Worm (Caenorhabditis elegans) whole organism, early embryonic: ENCODE data around the gene pfkb-1.2.

Experiments
- B0310.2 ChIP-seq: sonication (generic microtip); optimal IDR thresholded peaks from 2 replicates; lab custom pipeline; 2016; ENCODE audit warnings: mild to moderate bottlenecking, missing genetic modification characterization, missing compliant biosample characterization
- F13C5.2 ChIP-seq: sonication (generic microtip); optimal IDR thresholded peaks from 2 replicates; lab custom pipeline; 2017; ENCODE audit warnings: mild to moderate bottlenecking, missing genetic modification characterization, inconsistent platforms, missing compliant biosample characterization
- aly-1 ChIP-seq: sonication (generic microtip); optimal IDR thresholded peaks from 2 replicates; lab custom pipeline; 2016; ENCODE audit warnings: missing genetic modification characterization, missing compliant biosample characterization
- ama-1 ChIP-seq: fragments of 150-350 bp; optimal IDR thresholded peaks from 2 replicates; lab custom pipeline; 2014
- ceh-13 ChIP-seq: fragments of 200-800 bp; sonication (Bioruptor generic); optimal IDR thresholded peaks from 2 replicates; lab custom pipeline; 2018; ENCODE audit warnings: mild to moderate bottlenecking, missing genetic modification characterization, missing compliant biosample characterization
- ceh-36 ChIP-seq: sonication (generic microtip); optimal IDR thresholded peaks from 2 replicates; lab custom pipeline; 2016; ENCODE audit warnings: missing genetic modification characterization, inconsistent platforms, missing compliant biosample characterization
- ets-7 ChIP-seq: sonication (generic microtip); optimal IDR thresholded peaks from 2 replicates; lab custom pipeline; 2016; ENCODE audit warnings: missing genotype, missing genetic modification characterization, missing compliant biosample characterization
- flt-1 ChIP-seq: fragments of 200-800 bp; sonication (Bioruptor generic); IDR thresholded peaks from 2 replicates; pipeline ENCODE4 v1.3.6; 2022; ENCODE audit warnings: missing genetic modification characterization, missing compliant biosample characterization
- hmbx-1 ChIP-seq: sonication (generic microtip); optimal IDR thresholded peaks from 2 replicates; lab custom pipeline; 2016; ENCODE audit warnings: mild to moderate bottlenecking, missing genetic modification characterization, missing compliant biosample characterization
- hmg-4 ChIP-seq: fragments of 200-800 bp; sonication (Bioruptor generic); optimal IDR thresholded peaks from 2 replicates; lab custom pipeline; 2018; ENCODE audit warnings: mild to moderate bottlenecking, missing genetic modification characterization, missing compliant biosample characterization
- hnd-1 ChIP-seq: sonication (generic microtip); optimal IDR thresholded peaks from 2 replicates; lab custom pipeline; 2016; ENCODE audit warnings: missing genetic modification characterization, missing compliant biosample characterization
- pes-1 ChIP-seq: fragments of 200-800 bp; sonication (Bioruptor generic); IDR thresholded peaks from 2 replicates; pipeline ENCODE4 v1.3.6; 2022; ENCODE audit warnings: missing genetic modification reagents, missing genetic modification characterization, missing compliant biosample characterization
- scrt-1 ChIP-seq: fragments of 200-800 bp; sonication (Bioruptor generic); IDR thresholded peaks from 2 replicates; pipeline ENCODE4 v1.3.6; 2022; ENCODE audit warnings: missing genetic modification characterization, missing compliant biosample characterization
- sea-1 ChIP-seq: fragments of 200-800 bp; sonication (Bioruptor generic); conservative IDR thresholded peaks from 2 replicates; pipeline ENCODE4 v1.3.6; 2022; ENCODE audit warnings: missing genetic modification characterization, missing compliant biosample characterization
- tbx-11 ChIP-seq: fragments of 200-800 bp; sonication (Bioruptor generic); IDR thresholded peaks from 2 replicates; pipeline ENCODE4 v1.3.6; 2022; ENCODE audit warnings: missing genetic modification characterization, missing compliant biosample characterization
- tbx-37 ChIP-seq: fragments of 200-800 bp; sonication (Bioruptor generic); conservative IDR thresholded peaks from 2 replicates; pipeline ENCODE4 v1.3.6; 2022; ENCODE audit warnings: missing genetic modification reagents, missing genetic modification characterization, missing compliant biosample characterization
- tra-4 ChIP-seq: sonication (generic microtip); optimal IDR thresholded peaks from 2 replicates; lab custom pipeline; 2017; ENCODE audit warnings: missing genetic modification characterization, missing compliant biosample characterization

The pfkb-1.2 gene

ce11 chrIV:5949964-5950363 lies 8.2 kb downstream of the pfkb-1.2 start:
- TF ChIP-seq F13C5.2 (tag; lab: Kevin White, UChicago) (no peak), ceh-13 (GFP tag; lab: Kevin White, UChicago) (no peak), sea-1 (GFP tag; lab: Robert Waterston, UW) (no peak), tra-4 (tag; lab: Kevin White, UChicago) (no peak), ets-7 (tag; lab: Kevin White, UChicago) (no peak), hmg-4 (GFP tag; lab: Kevin White, UChicago) (no peak), scrt-1 (GFP tag; lab: Robert Waterston, UW) (no peak)

DNA sequence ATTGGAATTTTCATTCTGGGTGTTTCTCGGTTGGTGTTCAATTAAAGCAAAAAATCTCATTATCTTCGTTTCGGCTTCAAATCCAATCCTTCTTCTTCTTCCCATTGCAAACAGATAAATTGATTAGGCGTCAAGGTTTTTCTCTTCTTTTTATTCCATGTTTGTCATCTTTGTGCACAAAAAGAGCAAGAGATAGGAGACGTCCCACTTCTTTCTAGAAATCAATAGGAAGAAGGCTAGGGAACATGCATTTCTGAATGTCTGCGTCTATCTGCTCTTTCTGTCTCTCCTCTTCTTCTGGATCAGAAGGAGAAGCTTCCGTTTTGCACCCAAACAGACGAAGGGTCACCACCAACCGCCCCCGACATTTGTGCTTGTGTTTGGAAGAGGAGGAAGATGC lies 11.2 kb downstream of the pfkb-1.2 start:
- TF ChIP-seq flt-1 (GFP tag; lab: Robert Waterston, UW) (no peak), ceh-36 (tag; lab: Kevin White, UChicago) (no peak), tbx-11 (GFP tag; lab: Robert Waterston, UW) (no peak), aly-1 (tag; lab: Kevin White, UChicago) (no peak), scrt-1 (GFP tag; lab: Robert Waterston, UW) (no peak), B0310.2 (tag; lab: Kevin White, UChicago) (no peak), hmbx-1 (tag; lab: Kevin White, UChicago) (no peak), hnd-1 (no peak), tra-4 (tag; lab: Kevin White, UChicago) (no peak), hmg-4 (GFP tag; lab: Kevin White, UChicago) (no peak), sea-1 (GFP tag; lab: Robert Waterston, UW) (no peak), pes-1 (no peak), ets-7 (tag; lab: Kevin White, UChicago) (no peak), ceh-13 (GFP tag; lab: Kevin White, UChicago) (no peak), F13C5.2 (tag; lab: Kevin White, UChicago) (no peak), ama-1 (lab: Kevin White, UChicago) (no peak), tbx-37 (GFP tag; lab: Robert Waterston, UW) (no peak)

DNA sequence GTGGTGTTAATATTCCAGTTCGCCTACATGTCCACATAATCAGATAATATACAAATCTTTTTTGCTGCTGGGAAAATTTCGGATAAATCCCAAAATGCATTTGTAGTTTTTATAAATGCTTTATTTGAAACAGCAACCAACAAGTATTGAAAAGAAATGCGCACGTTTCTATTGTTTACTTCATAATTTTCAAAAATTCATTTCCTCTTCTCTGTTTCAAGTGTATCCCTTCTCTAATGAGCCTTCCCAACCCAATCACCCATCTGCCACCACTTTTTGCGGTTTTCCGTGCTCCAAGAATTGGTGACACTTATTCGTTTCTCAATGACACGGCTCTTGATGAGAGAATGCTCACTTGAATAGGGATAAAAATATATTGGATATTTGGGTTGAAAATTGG lies 13.0 kb downstream of the pfkb-1.2 start:
- TF ChIP-seq B0310.2 (tag; lab: Kevin White, UChicago) (no peak), ceh-13 (GFP tag; lab: Kevin White, UChicago) (no peak), hmbx-1 (tag; lab: Kevin White, UChicago) (no peak), ets-7 (tag; lab: Kevin White, UChicago) (no peak), flt-1 (GFP tag; lab: Robert Waterston, UW) (no peak), hmg-4 (GFP tag; lab: Kevin White, UChicago) (no peak), tbx-37 (GFP tag; lab: Robert Waterston, UW) (no peak), F13C5.2 (tag; lab: Kevin White, UChicago) (no peak)

ce11 chrIV:5959951-5960350 lies 18.2 kb downstream of the pfkb-1.2 start:
- TF ChIP-seq pes-1 (no peak), B0310.2 (tag; lab: Kevin White, UChicago) (no peak), tra-4 (tag; lab: Kevin White, UChicago) (no peak), scrt-1 (GFP tag; lab: Robert Waterston, UW) (no peak), aly-1 (tag; lab: Kevin White, UChicago) (no peak), ceh-13 (GFP tag; lab: Kevin White, UChicago) (no peak), hmg-4 (GFP tag; lab: Kevin White, UChicago) (no peak), hmbx-1 (tag; lab: Kevin White, UChicago) (no peak), flt-1 (GFP tag; lab: Robert Waterston, UW) (no peak), hnd-1 (no peak), ceh-36 (tag; lab: Kevin White, UChicago) (no peak), F13C5.2 (tag; lab: Kevin White, UChicago) (no peak), ama-1 (lab: Kevin White, UChicago) (no peak), sea-1 (GFP tag; lab: Robert Waterston, UW) (no peak), tbx-37 (GFP tag; lab: Robert Waterston, UW) (no peak), tbx-11 (GFP tag; lab: Robert Waterston, UW) (no peak), ets-7 (tag; lab: Kevin White, UChicago) (no peak)

DNA sequence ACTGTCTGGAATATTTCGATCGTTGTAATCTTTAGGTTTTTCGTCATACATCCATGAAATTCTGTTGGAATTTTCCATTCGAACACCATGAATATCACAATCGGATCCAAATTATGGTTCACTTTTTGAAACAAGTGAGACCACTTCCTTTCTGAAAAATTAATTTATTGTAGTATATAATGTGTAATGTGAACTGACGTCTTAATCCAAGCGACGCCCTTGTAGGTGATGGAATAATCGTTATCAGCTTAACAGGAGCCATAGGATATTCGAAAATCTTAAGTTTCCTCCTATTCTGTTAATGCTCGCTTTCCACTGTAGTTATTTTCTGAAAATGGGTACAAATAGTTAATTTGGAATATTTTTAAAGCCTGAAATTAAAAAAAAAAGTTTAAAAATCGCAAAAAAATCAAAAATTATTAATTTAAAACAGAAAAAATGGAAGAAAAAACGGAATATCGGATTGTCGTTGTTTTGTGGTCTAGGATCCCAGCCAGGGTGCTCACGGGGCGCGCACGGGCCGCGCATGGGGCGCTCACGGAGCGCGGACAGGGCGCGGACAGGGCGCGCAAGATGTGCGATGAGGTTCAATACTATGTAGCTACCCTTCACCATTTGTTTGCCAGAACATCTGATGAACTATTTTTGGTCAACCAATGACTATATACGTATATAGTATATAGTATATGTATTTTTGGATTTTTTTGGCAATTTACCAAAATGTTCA lies 20.7 kb downstream of the pfkb-1.2 start, which contains the start of gene K02B2.6:
Gene K02B2.6 (minus strand): TSS at position 51 of the 727 bp plus-strand sequence.
- no peak for TF ChIP-seq scrt-1 (GFP tag; lab: Robert Waterston, UW)
- no peak for TF ChIP-seq ets-7 (tag; lab: Kevin White, UChicago)
- no peak for TF ChIP-seq ama-1 (lab: Kevin White, UChicago)
- TF ChIP-seq tbx-11 (GFP tag; lab: Robert Waterston, UW): no peak
- TF ChIP-seq sea-1 (GFP tag; lab: Robert Waterston, UW): no peak
- no peak for TF ChIP-seq flt-1 (GFP tag; lab: Robert Waterston, UW)
- no peak for TF ChIP-seq B0310.2 (tag; lab: Kevin White, UChicago)
- no peak for TF ChIP-seq hnd-1
- no peak for TF ChIP-seq F13C5.2 (tag; lab: Kevin White, UChicago)
- no peak for TF ChIP-seq tbx-37 (GFP tag; lab: Robert Waterston, UW)
- no peak for TF ChIP-seq ceh-13 (GFP tag; lab: Kevin White, UChicago)
- no peak for TF ChIP-seq ceh-36 (tag; lab: Kevin White, UChicago)
- no peak for TF ChIP-seq pes-1
- TF ChIP-seq aly-1 (tag; lab: Kevin White, UChicago): no peak
- TF ChIP-seq tra-4 (tag; lab: Kevin White, UChicago): no peak
- TF ChIP-seq hmbx-1 (tag; lab: Kevin White, UChicago): no peak
- TF ChIP-seq hmg-4 (GFP tag; lab: Kevin White, UChicago): no peak

ce11 chrIV:5964286-5964685 lies 22.6 kb downstream of the pfkb-1.2 start:
- TF ChIP-seq hmg-4 (GFP tag; lab: Kevin White, UChicago) (peak; percentile 21), ceh-36 (tag; lab: Kevin White, UChicago) (no peak), aly-1 (tag; lab: Kevin White, UChicago) (no peak)
